Worm (Caenorhabditis elegans) whole organism, L1 larva: ENCODE data around the gene ztf-20.

Source experiments
- jun-1 ChIP-seq: fragments of 150-350 bp; optimal IDR thresholded peaks from 2 replicates; lab custom pipeline; 2014; ENCODE audit warnings: missing biosample characterization, missing genetic modification reagents, missing genetic modification characterization
- nhr-77 ChIP-seq: fragments of 150-350 bp; optimal IDR thresholded peaks from 2 replicates; lab custom pipeline; 2014; ENCODE audit warnings: missing biosample characterization, missing genetic modification characterization
- sox-4 ChIP-seq: sonication (generic microtip); optimal IDR thresholded peaks from 2 replicates; lab custom pipeline; 2016; ENCODE audit warnings: missing genetic modification characterization, missing compliant biosample characterization
- swsn-7 ChIP-seq: sonication (generic microtip); optimal IDR thresholded peaks from 2 replicates; lab custom pipeline; 2016; ENCODE audit warnings: missing genetic modification characterization, missing compliant biosample characterization

- TF ChIP-seq jun-1 (tag; lab: Kevin White, UChicago) (no peak), nhr-77 (tag; lab: Kevin White, UChicago) (no peak), swsn-7 (tag; lab: Kevin White, UChicago) (no peak), sox-4 (tag; lab: Kevin White, UChicago) (no peak)
Observed at ce11 chrV:18930748-18931147, 29.2 kb downstream of the ztf-20 start.
